Worm (Caenorhabditis elegans): ENCODE data around the gene gpd-1.

The gpd-1 gene

DNA sequence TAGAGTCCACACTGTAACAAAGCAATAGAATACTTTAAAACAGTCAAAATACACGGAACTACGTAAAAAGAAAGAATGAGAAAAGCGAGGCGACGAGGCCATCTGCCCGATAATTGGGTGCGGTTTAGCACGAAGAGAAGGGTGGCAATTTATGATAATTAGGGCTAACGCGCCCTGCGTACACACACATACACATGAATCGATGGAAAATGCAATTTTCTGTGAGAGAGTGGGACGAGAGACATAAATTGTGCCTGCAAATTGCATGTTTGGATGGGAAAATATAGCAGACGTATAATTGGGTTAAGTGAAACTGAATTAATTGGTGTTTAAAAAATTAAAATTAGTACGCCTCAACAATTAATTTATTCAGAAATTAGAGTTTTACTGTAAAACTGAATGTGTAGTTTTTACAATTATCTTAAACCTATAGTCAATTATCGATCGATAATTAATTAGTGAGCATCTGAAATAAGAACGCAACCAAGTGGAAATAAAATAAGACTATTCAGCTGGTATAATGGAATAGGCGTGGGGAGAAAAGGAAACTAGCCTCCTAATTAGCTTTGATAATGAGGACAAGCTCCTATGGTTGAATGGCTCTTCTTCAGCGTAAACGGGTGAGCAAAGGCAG is 20.3 kb upstream of the gpd-1 start:
- peak; percentile 60 for TF ChIP-seq nhr-25 (tag; optimal IDR thresholded peaks at IDR 0.05)
- no peak for TF ChIP-seq alr-1 (tag; optimal IDR thresholded peaks at IDR 0.05)
- peak; percentile 58 for TF ChIP-seq sem-4 (tag; optimal IDR thresholded peaks at IDR 0.05)
- peak; percentile 32 for TF ChIP-seq C34F6.9 (tag; optimal IDR thresholded peaks at IDR 0.05)
- peak in 1 of 2 experiments; percentile 5 for TF ChIP-seq lsy-2 (tag; optimal IDR thresholded peaks at IDR 0.05)

DNA sequence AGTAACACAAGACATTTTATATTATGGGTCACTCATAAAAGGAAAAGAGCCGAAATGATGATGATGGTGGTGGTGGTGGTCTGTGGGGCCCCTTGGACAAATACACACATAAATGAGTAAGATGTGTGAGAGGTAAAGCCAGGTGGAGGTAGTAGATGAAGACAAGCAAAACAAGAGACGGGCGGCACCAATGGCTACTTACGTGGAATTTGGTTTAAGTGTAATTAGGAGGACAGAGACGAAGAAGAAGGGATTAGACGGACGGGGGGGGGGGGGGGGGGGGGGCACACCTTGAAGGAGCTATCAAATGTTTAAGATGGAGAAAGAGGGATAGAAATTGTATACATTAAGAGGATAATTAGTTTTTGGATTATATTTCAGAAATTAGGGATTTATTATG is 19.2 kb upstream of the gpd-1 start:
- TF ChIP-seq nhr-10 (tag; optimal IDR thresholded peaks at IDR 0.05) (no peak), sma-3 (GFP tag; optimal IDR thresholded peaks at IDR 0.05) (no peak), Y55F3AM.14 (GFP tag; optimal IDR thresholded peaks at IDR 0.05) (no peak), nhr-129 (tag; optimal IDR thresholded peaks at IDR 0.05) (no peak), unc-39 (tag; optimal IDR thresholded peaks at IDR 0.05) (no peak), aly-2 (tag; optimal IDR thresholded peaks at IDR 0.05) (no peak), crh-2 (tag; optimal IDR thresholded peaks at IDR 0.05) (no peak), alr-1 (tag; optimal IDR thresholded peaks at IDR 0.05) (no peak), ztf-11 (tag; optimal IDR thresholded peaks at IDR 0.05) (no peak), sma-9 (GFP tag; optimal IDR thresholded peaks at IDR 0.05) (no peak), sma-9 (tag; optimal IDR thresholded peaks at IDR 0.05) (no peak), mbf-1 (tag; optimal IDR thresholded peaks at IDR 0.05) (no peak), dmd-4 (tag; optimal IDR thresholded peaks at IDR 0.05) (no peak), elt-3 (tag; optimal IDR thresholded peaks at IDR 0.05) (no peak), F13H6.1 (tag; optimal IDR thresholded peaks at IDR 0.05) (no peak)

DNA sequence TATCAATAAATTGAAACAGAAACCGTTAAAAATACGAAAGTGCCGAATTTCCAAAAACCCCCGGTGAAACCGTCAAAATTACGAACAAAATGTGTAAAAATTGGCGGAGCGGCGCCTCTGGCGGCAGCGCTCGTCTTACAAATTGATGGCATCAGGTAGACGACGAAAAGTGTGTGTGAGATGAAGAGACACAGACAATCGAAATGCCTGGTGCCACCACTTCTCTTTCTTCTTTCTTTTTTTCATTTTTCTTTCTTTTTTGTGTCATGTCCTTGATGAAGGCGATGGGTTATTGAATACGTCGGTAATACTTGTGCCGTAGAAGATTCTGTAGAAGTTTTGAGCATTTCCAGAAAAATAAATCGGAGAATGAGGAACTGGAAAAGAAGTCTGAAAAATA is 16.0 kb upstream of the gpd-1 start:
- TF ChIP-seq lin-13 (GFP tag; optimal IDR thresholded peaks at IDR 0.05): no peak
- peak in 1 of 2 experiments; percentile 17 for TF ChIP-seq lsy-2 (tag; optimal IDR thresholded peaks at IDR 0.05)

DNA sequence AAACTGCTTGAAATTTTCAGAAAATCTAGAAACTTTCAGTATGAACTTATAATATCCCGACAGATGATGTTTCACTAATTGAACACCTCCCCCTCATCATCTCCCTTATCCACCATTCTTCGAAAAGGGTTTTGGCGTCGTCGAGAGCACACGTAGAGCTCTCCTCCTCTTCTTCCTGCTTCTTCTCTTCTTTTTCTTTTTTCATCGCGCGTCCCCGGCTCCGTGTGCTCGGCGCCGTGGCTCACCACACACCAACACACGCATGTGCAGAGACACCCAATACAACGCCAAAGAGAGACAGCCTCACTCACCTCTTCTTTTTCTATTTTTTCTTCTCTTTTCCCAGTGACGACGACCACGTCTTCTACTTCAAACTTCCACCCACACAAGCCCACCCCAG is 14.4 kb upstream of the gpd-1 start:
- TF ChIP-seq mbf-1 (tag; optimal IDR thresholded peaks at IDR 0.05) (no peak), snpc-4 (tag; optimal IDR thresholded peaks at IDR 0.05) (no peak), C34F6.9 (tag; optimal IDR thresholded peaks at IDR 0.05) (peak; percentile 28), skn-1 (tag; optimal IDR thresholded peaks at IDR 0.05) (no peak), Y55F3AM.14 (GFP tag; optimal IDR thresholded peaks at IDR 0.05) (no peak), sma-9 (GFP tag; optimal IDR thresholded peaks at IDR 0.05) (no peak), sma-9 (tag; optimal IDR thresholded peaks at IDR 0.05) (no peak), crh-2 (tag; optimal IDR thresholded peaks at IDR 0.05) (no peak), unc-55 (GFP tag; optimal IDR thresholded peaks at IDR 0.05) (peak; percentile 27), sem-4 (tag; optimal IDR thresholded peaks at IDR 0.05) (no peak), nhr-21 (tag; optimal IDR thresholded peaks at IDR 0.05) (no peak), sma-3 (GFP tag; optimal IDR thresholded peaks at IDR 0.05) (no peak), nhr-10 (tag; optimal IDR thresholded peaks at IDR 0.05) (no peak), dmd-4 (tag; optimal IDR thresholded peaks at IDR 0.05) (no peak), unc-62 (GFP tag; optimal IDR thresholded peaks at IDR 0.05) (no peak)

DNA sequence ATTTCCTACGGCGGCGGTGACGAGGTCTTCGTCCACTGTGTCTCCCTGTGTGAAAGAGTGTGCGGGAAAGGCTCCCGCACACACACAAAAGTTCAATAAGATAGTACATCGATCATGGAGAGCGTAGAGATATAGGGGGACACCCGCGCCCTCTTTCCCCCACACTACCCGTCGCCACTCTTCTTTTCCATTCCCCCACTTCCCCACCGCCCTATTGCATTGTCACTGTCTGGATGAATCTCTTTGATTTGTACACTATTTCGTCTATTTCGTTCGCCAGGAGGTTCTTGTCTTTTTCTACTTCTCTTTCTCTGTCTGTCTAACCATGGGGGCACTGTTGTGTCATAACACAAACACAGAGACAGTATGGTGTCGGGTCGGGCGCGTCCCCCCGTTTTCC is 11.7 kb upstream of the gpd-1 start:
- TF ChIP-seq fos-1 (tag; optimal IDR thresholded peaks at IDR 0.05): peak; percentile 53
- peak; percentile 1 for TF ChIP-seq nhr-21 (tag; optimal IDR thresholded peaks at IDR 0.05)
- no peak for TF ChIP-seq lin-11 (tag; optimal IDR thresholded peaks at IDR 0.05)
- peak; percentile 49 for TF ChIP-seq gmeb-1 (tag; optimal IDR thresholded peaks at IDR 0.05)
- TF ChIP-seq sma-3 (GFP tag; optimal IDR thresholded peaks at IDR 0.05): peak; percentile 35
- TF ChIP-seq ztf-4 (tag; optimal IDR thresholded peaks at IDR 0.05): peak; percentile 12
- peak; percentile 76 for TF ChIP-seq sem-4 (tag; optimal IDR thresholded peaks at IDR 0.05)
- TF ChIP-seq sma-9 (GFP tag; optimal IDR thresholded peaks at IDR 0.05): peak; percentile 74
- no peak for TF ChIP-seq sma-9 (tag; optimal IDR thresholded peaks at IDR 0.05)
- peak; percentile 34 for TF ChIP-seq crh-2 (tag; optimal IDR thresholded peaks at IDR 0.05)
- peak; percentile 47 for TF ChIP-seq ceh-16 (tag; optimal IDR thresholded peaks at IDR 0.05)
- no peak for TF ChIP-seq egl-27 (tag; optimal IDR thresholded peaks at IDR 0.05)
- TF ChIP-seq nhr-129 (tag; optimal IDR thresholded peaks at IDR 0.05): peak; percentile 86
- no peak for TF ChIP-seq zag-1 (tag; optimal IDR thresholded peaks at IDR 0.05)
- TF ChIP-seq C34F6.9 (tag; optimal IDR thresholded peaks at IDR 0.05): peak; percentile 26
- TF ChIP-seq nhr-25 (tag; optimal IDR thresholded peaks at IDR 0.05): peak; percentile 81
- no peak for TF ChIP-seq dmd-4 (tag; optimal IDR thresholded peaks at IDR 0.05)
- no peak for TF ChIP-seq ceh-82 (tag; optimal IDR thresholded peaks at IDR 0.05)
- no peak for TF ChIP-seq ama-1 (optimal IDR thresholded peaks at IDR 0.05)
- TF ChIP-seq F13H6.1 (tag; optimal IDR thresholded peaks at IDR 0.05): peak; percentile 83
- TF ChIP-seq lin-39 (tag; optimal IDR thresholded peaks at IDR 0.05): no peak
- no peak for TF ChIP-seq ZK546.5 (tag; optimal IDR thresholded peaks at IDR 0.05)
- TF ChIP-seq lsy-2 (tag; optimal IDR thresholded peaks at IDR 0.05): peak in 1 of 2 experiments; percentile 50
- no peak for TF ChIP-seq alr-1 (tag; optimal IDR thresholded peaks at IDR 0.05)
- TF ChIP-seq blmp-1 (tag; optimal IDR thresholded peaks at IDR 0.05; ENCODE audit: insufficient read depth): peak; percentile 40
- TF ChIP-seq ztf-11 (tag; optimal IDR thresholded peaks at IDR 0.05): no peak

Data from whole organism, L2 larva.